Worm (Caenorhabditis elegans) whole organism, L1 larva: ENCODE results near the gene C46H3.2.

Experiments used
- blmp-1 ChIP-seq: fragments of 150-350 bp; optimal IDR thresholded peaks from 2 replicates; lab custom pipeline; 2014; ENCODE audit warnings: missing biosample characterization, missing genetic modification characterization
- ceh-88 ChIP-seq: fragments of 200-800 bp; sonication (Bioruptor generic); IDR thresholded peaks from 2 replicates; pipeline ENCODE4 v1.3.6; 2022; ENCODE audit warnings: missing genetic modification characterization, missing compliant biosample characterization
- efl-1 ChIP-seq, 4 experiments: fragments of 150-350 bp; optimal IDR thresholded peaks in 3 of 4; peaks in 1 of 4; 1 replicate in 1 of 4; 2 replicates in 3 of 4; lab custom pipeline; 2014; ENCODE audit warnings: missing biosample characterization in 2 of 4, missing genetic modification characterization in 2 of 4, missing genetic modification reagents in 2 of 4
- efl-3 ChIP-seq: fragments of 200-800 bp; sonication (Bioruptor generic); optimal IDR thresholded peaks from 2 replicates; lab custom pipeline; 2018; ENCODE audit warnings: mild to moderate bottlenecking, missing genetic modification characterization, missing compliant biosample characterization
- elt-3 ChIP-seq, 6 experiments: fragments of 150-350 bp in 1 of 6; sonication (generic microtip); optimal IDR thresholded peaks; 2 replicates each; lab custom pipeline; 2017 to 2018; ENCODE audit warnings: missing biosample characterization in 6 of 6, missing genetic modification characterization in 6 of 6, inconsistent platforms in 1 of 6
- fkh-8 ChIP-seq: sonication (generic microtip); optimal IDR thresholded peaks from 2 replicates; lab custom pipeline; 2016; ENCODE audit warnings: mild to moderate bottlenecking, missing genetic modification characterization, missing compliant biosample characterization
- hlh-4 ChIP-seq: sonication (generic microtip); optimal IDR thresholded peaks from 2 replicates; lab custom pipeline; 2016; ENCODE audit warnings: mild to moderate bottlenecking, missing genetic modification characterization, missing compliant biosample characterization
- hpl-2 ChIP-seq: fragments of 150-350 bp; optimal IDR thresholded peaks from 2 replicates; lab custom pipeline; 2014; ENCODE audit warnings: missing biosample characterization, missing genetic modification reagents, missing genetic modification characterization
- jun-1 ChIP-seq: fragments of 150-350 bp; optimal IDR thresholded peaks from 2 replicates; lab custom pipeline; 2014; ENCODE audit warnings: missing biosample characterization, missing genetic modification reagents, missing genetic modification characterization
- lin-13 ChIP-seq: fragments of 150-350 bp; optimal IDR thresholded peaks from 2 replicates; lab custom pipeline; 2014; ENCODE audit warnings: missing biosample characterization, missing genetic modification reagents, missing genetic modification characterization
- lin-14 ChIP-seq: fragments of 200-800 bp; sonication (Bioruptor generic); optimal IDR thresholded peaks from 2 replicates; lab custom pipeline; 2018; ENCODE audit warnings: mild to moderate bottlenecking, missing genetic modification characterization, moderate library complexity, missing compliant biosample characterization
- nhr-12 ChIP-seq: sonication (generic microtip); optimal IDR thresholded peaks from 2 replicates; lab custom pipeline; 2017; ENCODE audit warnings: missing biosample characterization, missing genetic modification characterization
- nhr-19 ChIP-seq: fragments of 200-800 bp; sonication (Bioruptor generic); conservative IDR thresholded peaks from 2 replicates; pipeline ENCODE4 v1.3.6; 2022; ENCODE audit warnings: missing genetic modification characterization, missing compliant biosample characterization
- pqm-1 ChIP-seq: sonication (generic microtip); optimal IDR thresholded peaks from 3 replicates; lab custom pipeline; 2017; ENCODE audit warnings: missing biosample characterization, missing genetic modification characterization
- rnt-1 ChIP-seq: sonication (generic microtip); optimal IDR thresholded peaks from 2 replicates; lab custom pipeline; 2016; ENCODE audit warnings: mild to moderate bottlenecking, missing genetic modification characterization, moderate library complexity, missing compliant biosample characterization
- skn-1 ChIP-seq: fragments of 150-350 bp; optimal IDR thresholded peaks from 2 replicates; lab custom pipeline; 2014; ENCODE audit warnings: missing biosample characterization, missing genetic modification characterization
- sptf-1 ChIP-seq: fragments of 150-350 bp; optimal IDR thresholded peaks from 2 replicates; lab custom pipeline; 2014; ENCODE audit warnings: missing biosample characterization, missing genetic modification characterization
- unc-30 ChIP-seq: sonication (generic microtip); optimal IDR thresholded peaks from 2 replicates; lab custom pipeline; 2017; ENCODE audit warnings: missing biosample characterization, missing genetic modification characterization
- unc-98 ChIP-seq: fragments of 200-800 bp; sonication (Bioruptor generic); IDR thresholded peaks from 2 replicates; pipeline ENCODE4 v1.3.6; 2022; ENCODE audit warnings: missing genetic modification characterization, missing compliant biosample characterization
- xbp-1 ChIP-seq: sonication (generic microtip); optimal IDR thresholded peaks from 2 replicates; lab custom pipeline; 2016; ENCODE audit warnings: missing genetic modification characterization, missing compliant biosample characterization

The C46H3.2 gene

DNA sequence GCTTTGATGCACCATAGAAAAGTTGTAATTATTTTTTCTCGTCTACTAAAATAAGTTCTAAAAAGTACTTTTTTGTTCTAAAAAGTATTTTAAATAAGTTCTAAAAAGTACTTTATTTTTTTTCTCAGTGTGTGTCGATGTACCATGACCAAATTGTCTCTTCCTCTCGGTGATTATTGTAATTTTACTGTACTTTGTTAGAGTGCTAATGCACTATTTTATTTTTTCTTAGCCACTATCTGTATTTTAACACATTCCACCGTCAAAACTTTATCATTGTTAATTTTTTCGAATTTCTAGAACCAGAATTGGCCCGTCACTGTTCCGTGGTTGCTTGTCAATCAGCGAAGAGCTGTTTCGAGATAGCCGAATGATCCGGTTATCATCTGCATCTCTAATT lies 50.6 kb downstream of the C46H3.2 start, which contains the start of gene hot-8:
Gene hot-8 (plus strand): TSS at position 301 of the 400 bp plus-strand sequence.
- TF ChIP-seq efl-1 (optimal IDR thresholded peaks at IDR 0.05; lab: Kevin White, UChicago) (no peak), efl-1 (GFP tag; optimal IDR thresholded peaks at IDR 0.05 in 1 of 2; lab: Kevin White, UChicago) (peak in 1 of 2 experiments; percentile 11), blmp-1 (tag; lab: Kevin White, UChicago) (no peak)

DNA sequence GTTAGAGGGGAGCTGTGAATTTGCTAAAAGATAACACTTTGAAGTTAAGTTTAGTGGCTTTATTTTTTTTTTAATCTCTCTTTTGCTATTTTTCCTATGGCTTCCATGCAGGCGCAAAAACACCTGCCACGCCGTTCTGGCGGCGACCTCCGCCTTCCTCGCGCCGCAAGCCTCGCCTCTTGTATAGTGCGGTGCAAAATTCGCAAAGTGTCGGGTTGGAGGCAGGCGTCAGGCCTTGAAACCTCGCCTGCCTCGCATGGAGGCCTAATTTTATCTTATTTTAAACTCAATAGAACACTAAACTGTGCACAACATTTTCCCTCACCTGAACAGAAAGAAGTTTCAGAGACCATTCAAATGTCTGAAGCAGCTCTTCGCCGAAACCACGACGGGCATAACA lies 58.5 kb downstream of the C46H3.2 start:
- TF ChIP-seq hlh-4 (tag; lab: Kevin White, UChicago) (no peak), sptf-1 (no peak), jun-1 (tag; lab: Kevin White, UChicago) (no peak), unc-98 (GFP tag; lab: Robert Waterston, UW) (no peak), efl-3 (GFP tag; lab: Kevin White, UChicago) (no peak), hpl-2 (GFP tag; lab: Kevin White, UChicago) (no peak)

DNA sequence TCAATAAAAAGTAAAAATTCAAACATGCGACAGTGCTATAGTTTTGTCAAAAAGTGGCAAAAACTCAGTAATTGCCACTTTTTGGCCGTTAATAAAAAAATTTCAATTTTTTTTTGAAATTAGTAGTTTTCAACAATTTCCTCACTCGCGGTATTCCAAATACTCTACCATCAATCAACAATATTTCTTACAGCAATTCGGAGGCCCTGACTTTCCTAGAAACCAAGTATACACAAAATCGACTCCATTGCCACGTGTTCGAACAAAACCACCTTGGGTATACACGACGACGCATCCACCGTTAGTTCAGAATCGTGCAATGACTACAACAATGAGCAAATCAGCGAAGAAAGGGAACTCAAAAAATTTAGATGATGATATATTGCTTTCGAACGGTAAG lies 58.9 kb downstream of the C46H3.2 start:
- no peak for TF ChIP-seq lin-13 (GFP tag; lab: Kevin White, UChicago)
- TF ChIP-seq fkh-8 = no peak
- TF ChIP-seq elt-3 (tag; optimal IDR thresholded peaks at IDR 0.05; lab: Kevin White, UChicago) = no peak
- TF ChIP-seq pqm-1 (tag; lab: Kevin White, UChicago) = no peak
- no peak for TF ChIP-seq xbp-1 (tag; lab: Kevin White, UChicago)
- no peak for TF ChIP-seq unc-98 (GFP tag; lab: Robert Waterston, UW)
- no peak for TF ChIP-seq unc-30 (tag; lab: Kevin White, UChicago)

DNA sequence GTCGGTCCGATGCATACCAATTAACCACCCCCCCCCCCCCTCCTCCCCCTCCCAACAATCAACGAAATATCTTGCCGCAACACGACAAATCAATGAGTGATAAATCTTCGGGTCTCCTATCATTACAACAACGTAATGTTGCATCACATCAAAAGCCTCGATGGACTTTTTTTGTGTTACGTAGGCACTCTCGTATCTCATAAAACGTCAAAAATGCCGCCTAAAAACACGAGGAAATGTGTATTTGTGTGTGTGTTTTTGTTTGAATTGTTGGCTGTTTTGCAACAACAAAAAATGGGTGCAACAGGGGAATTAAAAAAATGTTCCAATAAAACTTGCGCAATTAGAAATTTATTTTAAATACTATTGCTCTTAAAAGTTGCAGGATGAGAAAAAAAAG lies 63.3 kb downstream of the C46H3.2 start:
- peak; percentile 46 for TF ChIP-seq rnt-1 (tag; lab: Kevin White, UChicago)
- TF ChIP-seq skn-1 (tag; lab: Kevin White, UChicago) = no peak
- no peak for TF ChIP-seq ceh-88
- peak; percentile 24 for TF ChIP-seq lin-14 (GFP tag; lab: Kevin White, UChicago)

DNA sequence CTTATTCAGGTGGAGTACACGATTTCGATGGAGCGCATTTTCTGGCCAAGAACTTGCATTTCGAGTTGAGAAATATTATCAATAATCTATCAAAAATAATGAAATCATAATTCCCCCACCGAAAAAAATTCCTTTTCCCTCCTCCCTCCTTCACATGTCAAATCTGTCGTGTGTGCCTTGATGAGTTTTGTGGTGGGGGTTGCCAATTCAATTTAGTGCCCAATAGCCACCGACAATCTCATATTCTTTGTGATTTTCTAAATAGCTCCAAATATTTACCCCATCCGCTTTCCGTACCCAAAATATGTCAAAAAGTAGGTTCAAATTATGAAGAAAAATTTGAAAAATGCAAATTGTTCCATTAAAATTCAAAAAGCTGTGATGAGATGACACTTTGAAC lies 68.5 kb downstream of the C46H3.2 start, which contains the start of gene tmc-1:
Gene tmc-1 (plus strand): TSS at position 189 of the 400 bp plus-strand sequence.
- TF ChIP-seq nhr-12 (no peak), fkh-8 (no peak), lin-14 (GFP tag; lab: Kevin White, UChicago) (peak; percentile 19), nhr-19 (GFP tag; lab: Robert Waterston, UW) (no peak)
